Worm (Caenorhabditis elegans) whole organism, L1 larva: Measurements from ENCODE around the gene F10G2.1.

Experiments used
- alr-1 ChIP-seq: fragments of 200-800 bp; sonication (Bioruptor generic); optimal IDR thresholded peaks from 2 replicates; lab custom pipeline; 2018; ENCODE audit warnings: borderline replicate concordance, mild to moderate bottlenecking, missing genetic modification characterization, missing compliant biosample characterization
- lin-15B ChIP-seq: fragments of 150-350 bp; sonication (generic microtip); optimal IDR thresholded peaks from 3 replicates; lab custom pipeline; 2014; ENCODE audit warnings: missing biosample characterization, missing genetic modification characterization
- lir-3 ChIP-seq: sonication (generic microtip); optimal IDR thresholded peaks from 2 replicates; lab custom pipeline; 2016; ENCODE audit warnings: mild to moderate bottlenecking, missing genetic modification characterization, moderate library complexity, missing compliant biosample characterization; ENCODE audit not compliant: poor library complexity
- lsy-2 ChIP-seq, 2 experiments: fragments of 150-350 bp; optimal IDR thresholded peaks; 2 replicates each; lab custom pipeline; 2014; ENCODE audit warnings: missing biosample characterization in 2 of 2, missing genetic modification characterization in 2 of 2
- mdl-1 ChIP-seq, 2 experiments: fragments of 150-350 bp; optimal IDR thresholded peaks; 2 replicates each; lab custom pipeline; 2014 to 2017; ENCODE audit warnings: missing biosample characterization in 2 of 2, missing genetic modification characterization in 2 of 2, inconsistent platforms in 1 of 2
- nhr-20 ChIP-seq: sonication (generic microtip); optimal IDR thresholded peaks from 2 replicates; lab custom pipeline; 2016; ENCODE audit warnings: mild to moderate bottlenecking, missing genetic modification characterization, missing compliant biosample characterization
- nhr-237 ChIP-seq: fragments of 150-350 bp; optimal IDR thresholded peaks from 2 replicates; lab custom pipeline; 2014; ENCODE audit warnings: missing biosample characterization, missing genetic modification characterization
- pqm-1 ChIP-seq: sonication (generic microtip); optimal IDR thresholded peaks from 3 replicates; lab custom pipeline; 2017; ENCODE audit warnings: missing biosample characterization, missing genetic modification characterization
- unc-30 ChIP-seq: sonication (generic microtip); optimal IDR thresholded peaks from 2 replicates; lab custom pipeline; 2017; ENCODE audit warnings: missing biosample characterization, missing genetic modification characterization

- no peak for TF ChIP-seq lsy-2 (tag; optimal IDR thresholded peaks at IDR 0.05; lab: Kevin White, UChicago)
- no peak for TF ChIP-seq nhr-237 (tag; lab: Kevin White, UChicago)
- TF ChIP-seq alr-1 (tag; lab: Kevin White, UChicago), result no peak
- no peak for TF ChIP-seq pqm-1
- TF ChIP-seq lin-15B (tag; lab: Kevin White, UChicago), result no peak
- TF ChIP-seq nhr-20 (tag; lab: Kevin White, UChicago), result no peak
- TF ChIP-seq unc-30 (tag; lab: Kevin White, UChicago), result no peak
- no peak for TF ChIP-seq lir-3 (tag; lab: Kevin White, UChicago)
- no peak for TF ChIP-seq mdl-1 (tag; optimal IDR thresholded peaks at IDR 0.05; lab: Kevin White, UChicago)
These were observed 1.5 kb upstream of the F10G2.1 start, which contains the start of gene F10G2.2 for ce11 chrV:7330868-7331267.
